Fruit fly (Drosophila melanogaster) whole organism, wandering third instar larva: ENCODE measurements around the gene CG7183.

Experiments
- OdsH ChIP-seq: fragments of 200-800 bp; sonication (Bioruptor generic); optimal IDR thresholded peaks from 2 replicates; lab custom pipeline; 2016; ENCODE audit warnings: missing biosample characterization, mild to moderate bottlenecking, missing genetic modification characterization
- dl ChIP-seq, 2 experiments: fragments of 175-275, 200-275 bp in 1 of 2; fragments of 200-275 bp in 1 of 2; sonication (Bioruptor generic); optimal IDR thresholded peaks; lab custom pipeline; 2018; ENCODE audit warnings: mild to moderate bottlenecking in 2 of 2, missing biosample characterization in 2 of 2, missing genetic modification characterization in 2 of 2, moderate library complexity in 2 of 2; ENCODE audit not compliant: partially characterized antibody in 2 of 2, insufficient read depth in 1 of 2
- fru ChIP-seq: fragments of 200-800 bp; sonication (Bioruptor generic); optimal IDR thresholded peaks from 3 replicates; lab custom pipeline; 2016; ENCODE audit warnings: missing biosample characterization, mild to moderate bottlenecking, missing genetic modification characterization
- pan ChIP-seq: fragments of >200 bp; optimal IDR thresholded peaks from 2 replicates; lab custom pipeline; 2017
- usp ChIP-seq: fragments of >200 bp; optimal IDR thresholded peaks from 2 replicates; lab custom pipeline; 2017; ENCODE audit warnings: missing biosample characterization, missing genetic modification characterization

dm6 chr3R:18255281-18255680, 34.8 kb upstream of the CG7183 start, which contains the start of the genes Ada2a, Polr2D, Tgs1 and moi:
- TF ChIP-seq pan: no peak
- TF ChIP-seq usp: no peak
- TF ChIP-seq fru (GFP tag; lab: Kevin White, UChicago): no peak
- no peak for TF ChIP-seq dl (GFP tag; optimal IDR thresholded peaks at IDR 0.05; lab: Kevin White, UChicago; ENCODE audit: insufficient read depth in 1 of 2, partially characterized antibody in 2 of 2)
- TF ChIP-seq OdsH: no peak
